Fruit fly (Drosophila melanogaster) whole organism, prepupa: Measurements from ENCODE around the gene CG43896.

Experiments
- Blimp-1 ChIP-seq: fragments of 200-800 bp; sonication (Bioruptor generic); optimal IDR thresholded peaks from 3 replicates; lab custom pipeline; 2017; ENCODE audit warnings: missing biosample characterization, missing genetic modification characterization, mild to moderate bottlenecking, moderate library complexity, missing genetic modification reagents
- CG32006 ChIP-seq: fragments of 200-800 bp; sonication (Bioruptor generic); optimal IDR thresholded peaks from 3 replicates; lab custom pipeline; 2017; ENCODE audit warnings: missing biosample characterization, mild to moderate bottlenecking, missing genetic modification characterization
- CG4318 ChIP-seq: fragments of 200-800 bp; sonication (Bioruptor generic); optimal IDR thresholded peaks from 3 replicates; lab custom pipeline; 2017; ENCODE audit warnings: missing biosample characterization, mild to moderate bottlenecking, missing genetic modification characterization
- CG8319 ChIP-seq: fragments of 200-800 bp; sonication (Bioruptor generic); optimal IDR thresholded peaks from 3 replicates; lab custom pipeline; 2016; ENCODE audit warnings: missing biosample characterization, missing genetic modification characterization
- Ets21C ChIP-seq: fragments of 200-800 bp; sonication (Bioruptor generic); optimal IDR thresholded peaks from 3 replicates; lab custom pipeline; 2016; ENCODE audit warnings: missing biosample characterization, missing genetic modification characterization
- Hr4 ChIP-seq: fragments of 200-800 bp; sonication (Bioruptor generic); optimal IDR thresholded peaks from 3 replicates; lab custom pipeline; 2016; ENCODE audit warnings: missing biosample characterization, missing genetic modification characterization
- Sox14 ChIP-seq: fragments of 200-800 bp; sonication (Bioruptor generic); optimal IDR thresholded peaks from 3 replicates; lab custom pipeline; 2016; ENCODE audit warnings: missing biosample characterization, missing genetic modification characterization
- achi ChIP-seq: fragments of 200-800 bp; sonication (Bioruptor generic); optimal IDR thresholded peaks from 3 replicates; lab custom pipeline; 2016; ENCODE audit warnings: missing biosample characterization, missing genetic modification characterization
- dsx ChIP-seq: fragments of 200-800 bp; optimal IDR thresholded peaks from 3 replicates; lab custom pipeline; 2019; ENCODE audit warnings: missing biosample characterization, mild to moderate bottlenecking, missing genetic modification characterization, moderate library complexity; ENCODE audit not compliant: poor library complexity, severe bottlenecking
- fkh ChIP-seq: fragments of 200-800 bp; sonication (Bioruptor generic); optimal IDR thresholded peaks from 3 replicates; lab custom pipeline; 2017; ENCODE audit warnings: missing biosample characterization, mild to moderate bottlenecking, missing genetic modification characterization, moderate library complexity
- net ChIP-seq: fragments of 200-800 bp; sonication (Bioruptor generic); optimal IDR thresholded peaks from 3 replicates; lab custom pipeline; 2016; ENCODE audit warnings: missing biosample characterization, missing genetic modification characterization
- salr ChIP-seq, 2 experiments: fragments of 200-800 bp; sonication (Bioruptor generic); optimal IDR thresholded peaks; 3 replicates each; lab custom pipeline; 2016 to 2018; ENCODE audit warnings: missing biosample characterization in 2 of 2, missing genetic modification characterization in 2 of 2, mild to moderate bottlenecking in 1 of 2
- svp ChIP-seq: fragments of 200-800 bp; sonication (Bioruptor generic); peaks from one replicate; lab custom pipeline; 2016; ENCODE audit warnings: missing biosample characterization, missing genetic modification characterization

dm6 chr3L:12003457-12003856, 27.5 kb downstream of the CG43896 start:
- TF ChIP-seq Hr4, result no peak
- no peak for TF ChIP-seq Blimp-1 (GFP tag; lab: Kevin White, UChicago)
- no peak for TF ChIP-seq CG8319 (GFP tag; lab: Kevin White, UChicago)
- no peak for TF ChIP-seq Sox14
- TF ChIP-seq CG4318 (GFP tag; lab: Kevin White, UChicago), result no peak
- no peak for TF ChIP-seq Ets21C
- TF ChIP-seq achi (GFP tag; lab: Kevin White, UChicago), result no peak
- no peak for TF ChIP-seq CG32006 (GFP tag; lab: Kevin White, UChicago)
- no peak for TF ChIP-seq net
- no peak for TF ChIP-seq svp (GFP tag; lab: Kevin White, UChicago)
- no peak for TF ChIP-seq dsx
- TF ChIP-seq salr (GFP tag; optimal IDR thresholded peaks at IDR 0.05; lab: Kevin White, UChicago), result no peak
- no peak for TF ChIP-seq fkh
